Worm (Caenorhabditis elegans): Measurements from ENCODE around the gene pes-4.

The pes-4 gene

DNA sequence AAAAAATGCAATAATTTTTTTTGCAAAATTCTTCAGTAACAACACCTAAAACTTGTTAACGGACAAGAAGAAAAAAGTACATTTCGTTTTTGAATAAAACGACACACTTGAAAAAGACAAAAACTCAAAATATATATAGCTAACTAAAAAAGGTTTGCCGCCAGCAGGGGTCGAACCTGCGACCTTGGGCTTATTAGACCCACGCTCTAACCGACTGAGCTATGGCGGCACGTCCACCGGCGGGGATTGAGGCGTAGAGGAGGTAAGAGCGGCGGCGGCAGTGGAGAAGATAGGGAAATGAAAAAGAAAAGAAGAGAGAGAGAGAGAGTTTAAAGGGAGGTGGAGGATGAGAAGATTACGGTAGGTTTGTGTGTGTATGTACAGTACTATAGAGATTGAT lies 11.9 kb downstream of the pes-4 start (continued):
- peak; percentile 38 for TF ChIP-seq snpc-1.3 (tag; optimal IDR thresholded peaks at IDR 0.05; ENCODE audit: insufficient read depth)
- TF ChIP-seq T26A5.8 (tag; optimal IDR thresholded peaks at IDR 0.05): no peak
- TF ChIP-seq lin-40 (tag; optimal IDR thresholded peaks at IDR 0.05): peak; percentile 28
- no peak for TF ChIP-seq lsy-27 (tag; optimal IDR thresholded peaks at IDR 0.05; ENCODE audit: borderline replicate concordance, insufficient read depth)
- TF ChIP-seq rpc-1 (optimal IDR thresholded peaks at IDR 0.05): peak; percentile 59
- TF ChIP-seq rpc-1 (tag; optimal IDR thresholded peaks at IDR 0.05): peak; percentile 78
- TF ChIP-seq ceh-91 (GFP tag; IDR thresholded peaks at IDR 0.05): no peak
- TF ChIP-seq ztf-26 (tag; optimal IDR thresholded peaks at IDR 0.05): peak; percentile 13
- TF ChIP-seq Y53F4B.3 (GFP tag; IDR thresholded peaks at IDR 0.05): no peak
- TF ChIP-seq F49E8.2 (tag; optimal IDR thresholded peaks at IDR 0.05; ENCODE audit: insufficient read depth): no peak
- peak; percentile 47; the same call in 1 of the 2 replicates for TF ChIP-seq dox-1 (GFP tag; IDR thresholded peaks at IDR 0.05)
- TF ChIP-seq B0261.1 (tag; optimal IDR thresholded peaks at IDR 0.05): peak; percentile 74
- TF ChIP-seq nhr-120 (GFP tag; IDR thresholded peaks at IDR 0.05): no peak
- TF ChIP-seq hrde-1 (tag; optimal IDR thresholded peaks at IDR 0.05; ENCODE audit: borderline replicate concordance): no peak
- TF ChIP-seq repo-1 (tag; optimal IDR thresholded peaks at IDR 0.05): no peak
- no peak for TF ChIP-seq hlh-26 (GFP tag; conservative IDR thresholded peaks at IDR 0.05)
- no peak for TF ChIP-seq F22D6.2 (tag; optimal IDR thresholded peaks at IDR 0.05)
- no peak for TF ChIP-seq ama-1 (optimal IDR thresholded peaks at IDR 0.05)
- no peak for TF ChIP-seq ama-1 (GFP tag; optimal IDR thresholded peaks at IDR 0.05)
- TF ChIP-seq ztf-28 (GFP tag; IDR thresholded peaks at IDR 0.05): no peak
- peak; percentile 73; the same call in 1 of the 2 replicates for TF ChIP-seq lin-26 (GFP tag; IDR thresholded peaks at IDR 0.05)
- no peak for TF ChIP-seq cebp-2 (GFP tag; IDR thresholded peaks at IDR 0.05)
- peak; percentile 47 for TF ChIP-seq hmg-1.2 (GFP tag; IDR thresholded peaks at IDR 0.05)
- TF ChIP-seq K11D2.4 (GFP tag; IDR thresholded peaks at IDR 0.05): no peak
- TF ChIP-seq rec-8 (tag; optimal IDR thresholded peaks at IDR 0.05): no peak
- peak; percentile 36; the same call in 1 of the 2 replicates for TF ChIP-seq Y53G8AR.9 (GFP tag; conservative IDR thresholded peaks at IDR 0.05)
- TF ChIP-seq Y67H2A.10 (GFP tag; conservative IDR thresholded peaks at IDR 0.05): no peak
- TF ChIP-seq F33H1.4 (GFP tag; IDR thresholded peaks at IDR 0.05): no peak
- TF ChIP-seq attf-5 (GFP tag; optimal IDR thresholded peaks at IDR 0.05): peak; percentile 29
- no peak for TF ChIP-seq ceh-79 (tag; optimal IDR thresholded peaks at IDR 0.05)
- no peak for TF ChIP-seq hlh-12 (tag; optimal IDR thresholded peaks at IDR 0.05)
- no peak for TF ChIP-seq snpc-1.1 (tag; optimal IDR thresholded peaks at IDR 0.05; ENCODE audit: insufficient read depth)
- TF ChIP-seq xnd-1 (tag; optimal IDR thresholded peaks at IDR 0.05): no peak
- no peak for TF ChIP-seq pha-4 (tag; optimal IDR thresholded peaks at IDR 0.05)
- TF ChIP-seq ekl-4 (GFP tag; IDR thresholded peaks at IDR 0.05): no peak
- no peak for TF ChIP-seq ztf-25 (GFP tag; IDR thresholded peaks at IDR 0.05)
- no peak for TF ChIP-seq hmg-20 (GFP tag; IDR thresholded peaks at IDR 0.05)
- no peak for TF ChIP-seq sptf-2 (GFP tag; optimal IDR thresholded peaks at IDR 0.05)
- TF ChIP-seq chd-7 (tag; optimal IDR thresholded peaks at IDR 0.05): no peak
- peak; percentile 25 for TF ChIP-seq mxl-1 (tag; optimal IDR thresholded peaks at IDR 0.05)
- peak; percentile 91 for TF ChIP-seq tbp1 (GFP tag; optimal IDR thresholded peaks at IDR 0.05)
- TF ChIP-seq lsl-1 (GFP tag; optimal IDR thresholded peaks at IDR 0.05): peak; percentile 9
- TF ChIP-seq die-1 (tag; optimal IDR thresholded peaks at IDR 0.05): no peak
- TF ChIP-seq ztf-22 (GFP tag; optimal IDR thresholded peaks at IDR 0.05): no peak
- no peak for TF ChIP-seq egl-44 (GFP tag; IDR thresholded peaks at IDR 0.05)
- no peak for TF ChIP-seq B0035.1 (tag; optimal IDR thresholded peaks at IDR 0.05)
- TF ChIP-seq ztf-18 (tag; optimal IDR thresholded peaks at IDR 0.05): peak; percentile 42
- peak; percentile 52 for TF ChIP-seq egrh-3 (GFP tag; IDR thresholded peaks at IDR 0.05)
- TF ChIP-seq zim-3 (tag; optimal IDR thresholded peaks at IDR 0.05): no peak
